Fruit fly (Drosophila melanogaster): ENCODE data around the gene CG42751.

CG42751 gene

dm6 chr2L:11829277-11829676 is 24.0 kb upstream of the CG42751 start, which contains the start of gene esc:
Gene esc, minus strand, starts transcription at chr2L:11829405.
- peak; percentile 9 to 34 for TF ChIP-seq CTCF (optimal IDR thresholded peaks at IDR 0.05)
- TF ChIP-seq CG8478 (optimal IDR thresholded peaks at IDR 0.05), result no peak

DNA sequence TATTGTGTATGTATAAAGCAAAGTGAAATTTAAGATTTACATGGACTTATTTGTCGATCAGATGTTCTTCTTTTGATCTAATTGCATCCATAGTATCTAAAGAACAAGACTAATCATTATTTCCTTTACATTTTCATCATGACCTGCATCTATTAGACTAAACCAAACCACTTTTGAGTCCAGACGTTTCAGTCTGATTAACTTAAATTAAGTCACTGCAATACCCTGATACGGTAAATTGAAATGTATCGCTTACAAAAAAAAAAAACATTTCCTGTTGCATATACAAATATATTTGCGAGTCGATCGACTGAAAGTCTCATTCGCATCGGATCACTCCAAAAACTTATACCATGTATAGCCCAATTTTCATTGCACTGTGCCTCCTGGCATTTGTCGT is 19.4 kb upstream of the CG42751 start, which contains the start of gene CG45011:
TSS of gene CG45011 (plus strand) at position 301 of the 400 bp plus-strand sequence.
- TF ChIP-seq CTCF (optimal IDR thresholded peaks at IDR 0.05), result no peak
- TF ChIP-seq CG8478 (optimal IDR thresholded peaks at IDR 0.05), result no peak

DNA sequence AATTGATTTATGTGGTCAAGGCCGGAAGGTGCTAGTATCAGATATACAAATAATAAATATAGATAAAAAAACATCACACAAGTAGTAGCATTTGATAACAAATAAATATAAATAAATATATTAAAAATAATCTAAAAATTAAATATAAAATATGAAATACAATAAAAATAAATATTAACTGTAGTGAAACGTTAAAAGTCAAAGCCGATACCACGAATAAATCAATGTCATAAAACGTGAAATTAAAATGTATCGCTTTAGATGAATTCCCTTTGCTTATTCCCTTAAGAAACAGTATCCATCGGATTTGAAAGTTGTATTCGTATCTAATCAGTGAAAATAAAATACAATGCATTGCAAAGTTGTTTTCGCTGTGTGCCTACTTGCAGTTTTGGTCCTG is 18.9 kb upstream of the CG42751 start, which contains the start of gene CG45012:
TSS of gene CG45012 (plus strand) at position 301 of the 400 bp plus-strand sequence.
- TF ChIP-seq CTCF (optimal IDR thresholded peaks at IDR 0.05) (no peak), CG8478 (optimal IDR thresholded peaks at IDR 0.05) (no peak)

- TF ChIP-seq CG8478 (optimal IDR thresholded peaks at IDR 0.05) (no peak), CTCF (optimal IDR thresholded peaks at IDR 0.05) (no peak)
These were observed 16.3 kb upstream of the CG42751 start, which contains the start of gene Sfp33A4 for dm6 chr2L:11836943-11837342. Gene Sfp33A4, plus strand, starts transcription at chr2L:11837243.

- TF ChIP-seq CG8478 (optimal IDR thresholded peaks at IDR 0.05) (no peak), CTCF (optimal IDR thresholded peaks at IDR 0.05) (no peak)
These were observed 15.8 kb upstream of the CG42751 start, which contains the start of gene Sfp33A2 for dm6 chr2L:11837413-11837812. Gene Sfp33A2, plus strand, starts transcription at chr2L:11837713.

DNA sequence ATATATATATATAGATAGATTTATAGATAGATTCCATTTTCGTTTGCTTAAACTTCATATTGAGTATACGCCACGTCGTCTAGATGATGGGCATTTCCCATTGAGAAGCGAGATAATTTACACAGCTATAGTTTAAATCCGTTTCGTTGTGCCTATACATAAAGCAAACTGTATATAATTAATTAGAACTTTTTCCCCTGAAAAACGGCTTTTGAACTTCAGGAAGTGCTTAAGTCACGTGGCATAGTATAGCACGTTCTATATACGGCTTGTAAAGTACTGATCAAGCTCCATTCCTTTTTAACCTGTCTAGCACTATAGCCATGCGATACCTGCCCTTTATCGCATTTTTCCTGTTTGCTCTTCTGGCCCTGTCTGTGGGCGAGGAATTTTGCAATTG is 13.6 kb upstream of the CG42751 start, which contains the start of gene Sfp33A3:
TSS of gene Sfp33A3 (plus strand) at position 301 of the 400 bp plus-strand sequence.
- TF ChIP-seq CG8478 (optimal IDR thresholded peaks at IDR 0.05) (no peak), CTCF (optimal IDR thresholded peaks at IDR 0.05) (no peak)

- TF ChIP-seq CTCF (optimal IDR thresholded peaks at IDR 0.05) (no peak), CG8478 (optimal IDR thresholded peaks at IDR 0.05) (no peak)
These were observed 12.8 kb upstream of the CG42751 start, which contains the start of gene CG31704 for dm6 chr2L:11840391-11840790. Gene CG31704, plus strand, starts transcription at chr2L:11840691.

DNA sequence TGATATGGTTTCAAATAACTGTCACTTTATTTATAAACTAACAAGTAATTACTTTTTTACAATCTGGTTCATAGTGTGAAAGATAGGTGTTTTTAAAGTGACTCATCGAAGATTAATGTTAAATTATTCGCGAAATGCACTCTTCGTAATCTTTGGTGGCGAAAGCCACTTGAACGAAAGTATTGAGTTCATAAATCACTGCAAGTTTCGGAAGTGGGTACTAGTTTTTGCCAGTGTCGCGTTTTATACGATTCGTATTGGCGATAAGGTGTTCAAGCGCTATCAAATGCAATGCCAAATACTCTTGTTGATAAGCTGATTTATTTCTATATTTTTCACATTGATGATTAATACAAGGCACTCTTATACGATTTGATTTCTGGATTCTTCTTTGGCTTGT is 11.7 kb upstream of the CG42751 start:
- TF ChIP-seq CTCF (optimal IDR thresholded peaks at IDR 0.05) (no peak), CG8478 (optimal IDR thresholded peaks at IDR 0.05) (no peak)

DNA sequence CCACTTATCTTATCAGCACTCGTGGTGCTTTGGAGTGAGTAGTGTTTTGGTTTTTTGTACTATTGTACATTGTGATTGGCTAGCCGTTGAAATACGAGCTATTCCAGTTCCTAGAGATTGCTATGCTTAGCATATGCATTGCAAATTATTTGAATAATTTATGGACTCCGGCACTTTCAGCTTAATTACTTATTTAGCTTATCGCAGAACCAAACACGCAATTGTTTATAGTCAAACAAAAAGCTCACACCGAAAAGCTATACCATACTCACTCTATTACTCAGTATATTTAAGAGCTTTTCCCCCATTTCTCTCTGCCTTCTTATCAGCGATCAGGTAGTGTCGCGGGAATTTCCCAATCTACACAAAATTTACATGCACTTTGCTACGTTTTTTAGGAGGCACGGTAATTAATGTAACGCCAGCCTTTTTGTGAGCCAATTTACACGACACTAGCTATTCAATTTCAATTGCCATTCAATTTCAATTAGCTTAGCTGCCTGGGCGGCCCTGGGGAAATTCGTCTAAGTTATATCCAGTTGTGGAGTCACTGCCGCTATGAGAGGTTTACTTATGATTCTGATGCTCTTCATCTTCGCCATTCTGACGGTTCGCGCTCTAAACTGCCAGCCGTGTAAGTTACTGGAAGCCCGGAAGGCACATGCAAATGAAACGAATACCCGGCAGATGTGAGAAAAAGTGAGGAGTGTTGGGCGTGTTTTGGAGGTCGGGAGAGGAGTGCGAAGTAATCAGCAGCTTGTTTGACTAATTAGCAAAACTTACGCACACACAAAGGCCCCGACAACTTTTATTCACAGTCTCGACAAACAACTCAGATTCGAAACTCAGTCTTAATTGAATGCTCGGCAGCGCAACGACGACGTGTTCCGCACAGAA is 10.7 kb upstream of the CG42751 start, which contains the start of the genes CG44008, CG14933, CG46426 and CG42486:
TSS of gene CG44008 (minus strand) at position 155 of the 897 bp plus-strand sequence.
TSS of gene CG14933 (plus strand) at position 538 of the 897 bp plus-strand sequence.
TSS of gene CG46426 (plus strand) at position 538 of the 897 bp plus-strand sequence.
TSS of gene CG42486 (plus strand) at position 847 of the 897 bp plus-strand sequence.
- no peak for TF ChIP-seq CTCF (optimal IDR thresholded peaks at IDR 0.05)
- no peak for TF ChIP-seq CG8478 (optimal IDR thresholded peaks at IDR 0.05)

DNA sequence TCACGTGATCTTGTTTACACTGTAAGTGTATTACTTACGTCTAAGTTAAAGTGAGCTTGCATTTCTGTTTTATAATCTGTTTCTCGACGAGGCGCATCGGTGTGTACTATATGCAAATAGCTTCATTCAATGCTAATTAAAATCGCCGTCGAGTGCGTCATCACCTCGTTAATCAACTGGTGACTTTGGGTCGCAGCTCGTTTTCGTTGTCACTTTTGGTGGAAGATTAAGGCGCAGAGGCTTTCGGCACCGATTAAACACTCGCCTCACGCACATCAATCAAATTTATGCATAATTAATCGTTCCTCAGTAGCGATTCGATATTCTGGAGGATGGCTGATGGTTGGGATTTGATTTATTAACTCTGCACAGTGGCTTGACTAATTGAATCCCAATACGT is 9.0 kb upstream of the CG42751 start:
- TF ChIP-seq CG8478 (optimal IDR thresholded peaks at IDR 0.05), result no peak
- TF ChIP-seq CTCF (optimal IDR thresholded peaks at IDR 0.05), result no peak

- TF ChIP-seq CTCF (optimal IDR thresholded peaks at IDR 0.05) (no peak), CG8478 (optimal IDR thresholded peaks at IDR 0.05) (no peak)
These were observed 8.0 kb upstream of the CG42751 start for dm6 chr2L:11845159-11845788.

dm6 chr2L:11846926-11847325 is 6.3 kb upstream of the CG42751 start, which contains the start of gene Mal-B1:
Gene Mal-B1, plus strand, starts transcription at chr2L:11847226.
- TF ChIP-seq CTCF (optimal IDR thresholded peaks at IDR 0.05) (no peak), CG8478 (optimal IDR thresholded peaks at IDR 0.05) (no peak)

dm6 chr2L:11849658-11850057 is 3.6 kb upstream of the CG42751 start, which contains the start of gene Mal-B2:
Gene Mal-B2, plus strand, starts transcription at chr2L:11849958.
- TF ChIP-seq CTCF (optimal IDR thresholded peaks at IDR 0.05), result no peak
- TF ChIP-seq CG8478 (optimal IDR thresholded peaks at IDR 0.05), result no peak

- TF ChIP-seq CTCF (optimal IDR thresholded peaks at IDR 0.05) (no peak), CG8478 (optimal IDR thresholded peaks at IDR 0.05) (no peak)
These were observed 17.7 kb downstream of the CG42751 start for dm6 chr2L:11870867-11871452.

All from S2 (cell line).